Worm (Caenorhabditis elegans) whole organism, young adult: ENCODE data around the gene nhr-90.

Experiments
- bed-1 ChIP-seq: fragments of 200-800 bp; sonication (Bioruptor generic); IDR thresholded peaks from 2 replicates; pipeline ENCODE4 v1.3.6; 2022; ENCODE audit warnings: missing genetic modification reagents, missing genetic modification characterization, missing compliant biosample characterization
- egrh-3 ChIP-seq: fragments of 200-800 bp; sonication (Bioruptor generic); IDR thresholded peaks from 2 replicates; pipeline ENCODE4 v1.3.6; 2022; ENCODE audit warnings: missing genetic modification reagents, missing genetic modification characterization, missing compliant biosample characterization
- him-1 ChIP-seq: sonication (generic microtip); optimal IDR thresholded peaks from 2 replicates; lab custom pipeline; 2016; ENCODE audit warnings: missing genotype, missing genetic modification reagents, missing genetic modification characterization, missing compliant biosample characterization
- madf-6 ChIP-seq: fragments of 200-800 bp; sonication (Bioruptor generic); IDR thresholded peaks from 2 replicates; pipeline ENCODE4 v1.3.6; 2022; ENCODE audit warnings: missing genetic modification reagents, missing genetic modification characterization, missing compliant biosample characterization
- sdz-38 ChIP-seq: sonication (generic microtip); optimal IDR thresholded peaks from 2 replicates; lab custom pipeline; 2016; ENCODE audit warnings: missing genotype, missing genetic modification characterization, missing compliant biosample characterization
- snpc-4 ChIP-seq, 5 experiments: fragments of 150-350 bp in 1 of 5; sonication (generic microtip) in 4 of 5; optimal IDR thresholded peaks; 2 replicates each; lab custom pipeline; 2014 to 2018; ENCODE audit warnings: missing genetic modification characterization in 5 of 5, missing biosample characterization in 3 of 5, antibody characterized with exemption in 2 of 5, mild to moderate bottlenecking in 2 of 5, missing compliant biosample characterization in 2 of 5, missing genotype in 2 of 5, moderate library complexity in 2 of 5, missing genetic modification reagents in 1 of 5
- xnd-1 ChIP-seq: sonication (generic microtip); optimal IDR thresholded peaks from 2 replicates; lab custom pipeline; 2016; ENCODE audit warnings: missing genotype, missing genetic modification reagents, missing genetic modification characterization, missing compliant biosample characterization

DNA sequence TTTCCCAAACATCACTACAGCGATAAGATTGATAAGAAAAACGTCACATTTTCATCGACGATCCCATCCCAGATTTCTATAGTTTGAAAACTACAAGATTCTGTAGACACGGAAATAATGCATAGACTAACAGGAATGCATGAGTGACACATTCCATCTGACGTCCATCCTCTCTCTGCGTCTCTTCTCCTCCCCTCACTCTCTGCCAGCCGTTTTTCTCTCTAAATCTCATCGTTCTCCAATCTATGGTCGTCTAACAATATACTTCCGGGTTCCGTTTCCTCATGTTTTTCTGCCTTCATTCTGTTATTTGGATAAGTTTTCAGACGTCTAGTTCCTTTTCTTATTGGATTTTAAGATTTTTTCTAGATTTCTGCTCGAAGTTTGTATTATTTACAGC is 8.7 kb downstream of the nhr-90 start, which contains the start of gene F48G7.4:
- TF ChIP-seq sdz-38 (tag; lab: Kevin White, UChicago): no peak
- TF ChIP-seq bed-1 (GFP tag; lab: Robert Waterston, UW): no peak
- no peak for TF ChIP-seq xnd-1 (tag; lab: Kevin White, UChicago)
- TF ChIP-seq him-1 (tag; lab: Kevin White, UChicago): no peak
- TF ChIP-seq madf-6 (GFP tag; lab: Robert Waterston, UW): no peak
- TF ChIP-seq snpc-4 (GFP tag; optimal IDR thresholded peaks at IDR 0.05; lab: Kevin White, UChicago): no peak
- peak in 1 of 4 experiments; percentile 54 for TF ChIP-seq snpc-4 (tag; optimal IDR thresholded peaks at IDR 0.05; lab: Kevin White, UChicago)
- TF ChIP-seq egrh-3 (GFP tag; lab: Robert Waterston, UW): no peak
